Fruit fly (Drosophila melanogaster) whole organism, embryonic: ENCODE results near the gene CG2182.
A peak's percentile ranks its signal among the peaks of the same experiment; 100 is the strongest.

Experiments used
- C15 ChIP-seq: fragments of 200-800 bp; sonication (Bioruptor generic); IDR thresholded peaks from 3 replicates; pipeline ENCODE4 v1.3.6; 2022; ENCODE audit warnings: missing biosample characterization, missing genetic modification characterization
- CG10209 ChIP-seq: fragments of 200-800 bp; sonication (Bioruptor generic); optimal IDR thresholded peaks from 3 replicates; lab custom pipeline; 2017; ENCODE audit warnings: missing biosample characterization, mild to moderate bottlenecking, missing genetic modification characterization, missing genetic modification reagents
- CG10274 ChIP-seq: fragments of 200-800 bp; sonication (Bioruptor generic); optimal IDR thresholded peaks from 3 replicates; lab custom pipeline; 2017; ENCODE audit warnings: missing biosample characterization, mild to moderate bottlenecking, missing genetic modification characterization
- CG10654 ChIP-seq: fragments of 200-800 bp; sonication (Bioruptor generic); optimal IDR thresholded peaks from 2 replicates; lab custom pipeline; 2016; ENCODE audit warnings: missing biosample characterization, missing genetic modification characterization
- CG11085 ChIP-seq: fragments of 200-800 bp; sonication (Bioruptor generic); IDR thresholded peaks from 2 replicates; pipeline ENCODE4 v1.3.6; 2022; ENCODE audit warnings: missing biosample characterization, missing genetic modification characterization
- CG12071 ChIP-seq: fragments of 200-800 bp; sonication (Bioruptor generic); optimal IDR thresholded peaks from 3 replicates; lab custom pipeline; 2018; ENCODE audit warnings: missing biosample characterization, mild to moderate bottlenecking, missing genetic modification characterization
- CG12769 ChIP-seq: fragments of 200-800 bp; sonication (Bioruptor generic); optimal IDR thresholded peaks from 2 replicates; lab custom pipeline; 2019; ENCODE audit warnings: missing biosample characterization, mild to moderate bottlenecking, missing genetic modification characterization, moderate library complexity
- CG1529 ChIP-seq: fragments of 200-800 bp; sonication (Bioruptor generic); optimal IDR thresholded peaks from 3 replicates; lab custom pipeline; 2018; ENCODE audit warnings: missing biosample characterization, missing genetic modification characterization
- CG17802 ChIP-seq: fragments of 200-800 bp; sonication (Bioruptor generic); optimal IDR thresholded peaks from 2 replicates; lab custom pipeline; 2018; ENCODE audit warnings: missing biosample characterization, mild to moderate bottlenecking, missing genetic modification characterization, moderate library complexity
- CG31224 ChIP-seq: fragments of 200-800 bp; sonication (Bioruptor generic); IDR thresholded peaks from 2 replicates; pipeline ENCODE4 v1.3.6; 2022; ENCODE audit warnings: missing biosample characterization, missing genetic modification characterization
- CG31441 ChIP-seq: fragments of 200-800 bp; sonication (Bioruptor generic); IDR thresholded peaks from 2 replicates; pipeline ENCODE4 v1.3.6; 2022; ENCODE audit warnings: missing biosample characterization, missing genetic modification characterization
- CG32532 ChIP-seq: fragments of 200-800 bp; sonication (Bioruptor generic); IDR thresholded peaks from 2 replicates; pipeline ENCODE4 v1.3.6; 2022; ENCODE audit warnings: missing biosample characterization, missing genetic modification characterization
- CG3838 ChIP-seq: fragments of 200-800 bp; sonication (Bioruptor generic); optimal IDR thresholded peaks from 3 replicates; lab custom pipeline; 2016; ENCODE audit warnings: missing biosample characterization, missing genetic modification characterization
- CG6765 ChIP-seq: fragments of 200-800 bp; sonication (Bioruptor generic); optimal IDR thresholded peaks from 3 replicates; lab custom pipeline; 2017; ENCODE audit warnings: missing biosample characterization, mild to moderate bottlenecking, missing genetic modification characterization
- CG6791 ChIP-seq: fragments of 200-800 bp; sonication (Bioruptor generic); IDR thresholded peaks from 3 replicates; pipeline ENCODE4 v1.3.6; 2022; ENCODE audit warnings: missing biosample characterization, missing genetic modification characterization; ENCODE audit not compliant: partially characterized antibody
- CG6854 ChIP-seq: fragments of 200-800 bp; sonication (Bioruptor generic); optimal IDR thresholded peaks from 3 replicates; lab custom pipeline; 2017; ENCODE audit warnings: missing biosample characterization, mild to moderate bottlenecking, missing genetic modification characterization
- CG7556 ChIP-seq: fragments of 200-800 bp; sonication (Bioruptor generic); optimal IDR thresholded peaks from 2 replicates; lab custom pipeline; 2017; ENCODE audit warnings: missing biosample characterization, mild to moderate bottlenecking, missing genetic modification characterization
- CG7928 ChIP-seq: fragments of 200-800 bp; sonication (Bioruptor generic); optimal IDR thresholded peaks from 2 replicates; lab custom pipeline; 2017; ENCODE audit warnings: missing biosample characterization, mild to moderate bottlenecking, missing genetic modification characterization
- CG9215 ChIP-seq: fragments of 200-800 bp; sonication (Bioruptor generic); IDR thresholded peaks from 2 replicates; pipeline ENCODE4 v1.3.6; 2022; ENCODE audit warnings: missing biosample characterization, missing genetic modification characterization
- D ChIP-seq, 2 experiments: fragments of 200-800 bp in 1 of 2; fragments of >200 bp in 1 of 2; sonication (Bioruptor generic) in 1 of 2; optimal IDR thresholded peaks; 2 replicates in 1 of 2; 3 replicates in 1 of 2; lab custom pipeline; 2017; ENCODE audit warnings: mild to moderate bottlenecking in 1 of 2, missing biosample characterization in 1 of 2, missing genetic modification characterization in 1 of 2, missing genetic modification reagents in 1 of 2
- Dfd ChIP-seq, 2 experiments: fragments of >200 bp; optimal IDR thresholded peaks; 2 replicates each; lab custom pipeline; 2017; ENCODE audit warnings: missing biosample characterization in 2 of 2, missing genetic modification characterization in 2 of 2
- Dip3 ChIP-seq: fragments of 200-800 bp; sonication (Bioruptor generic); optimal IDR thresholded peaks from 3 replicates; lab custom pipeline; 2016; ENCODE audit warnings: missing biosample characterization, missing genetic modification characterization
- E2f1 ChIP-seq: fragments of 200-800 bp; sonication (Bioruptor generic); IDR thresholded peaks from 2 replicates; pipeline ENCODE4 v1.3.6; 2022; ENCODE audit warnings: missing biosample characterization, missing genetic modification characterization
- Ets97D ChIP-seq: fragments of 200-800 bp; sonication (Bioruptor generic); optimal IDR thresholded peaks from 3 replicates; lab custom pipeline; 2016; ENCODE audit warnings: missing biosample characterization, missing genetic modification characterization
- Hr51 ChIP-seq, 2 experiments: fragments of 200-800 bp; sonication (Bioruptor generic); optimal IDR thresholded peaks; 2 replicates in 1 of 2; 3 replicates in 1 of 2; lab custom pipeline; 2016 to 2018; ENCODE audit warnings: missing biosample characterization in 2 of 2, missing genetic modification characterization in 2 of 2, mild to moderate bottlenecking in 1 of 2, moderate library complexity in 1 of 2
- Med ChIP-seq: fragments of 200-800 bp; sonication (Bioruptor generic); peaks from one replicate; lab custom pipeline; 2016; ENCODE audit warnings: missing biosample characterization, missing genetic modification characterization, mild to moderate bottlenecking, inconsistent platforms, moderate library complexity
- Opbp ChIP-seq: fragments of 200-800 bp; sonication (Bioruptor generic); IDR thresholded peaks from 3 replicates; pipeline ENCODE4 v1.3.6; 2022; ENCODE audit warnings: missing biosample characterization, missing genetic modification characterization; ENCODE audit not compliant: partially characterized antibody
- TFAM ChIP-seq: fragments of 200-800 bp; sonication (Bioruptor generic); optimal IDR thresholded peaks from 2 replicates; lab custom pipeline; 2017; ENCODE audit warnings: missing biosample characterization, missing genetic modification characterization, inconsistent platforms
- crp ChIP-seq, 2 experiments: fragments of 200-800 bp; sonication (Bioruptor generic); optimal IDR thresholded peaks; 2 replicates in 1 of 2; 3 replicates in 1 of 2; lab custom pipeline; 2017; ENCODE audit warnings: missing biosample characterization in 2 of 2, missing genetic modification characterization in 2 of 2, mild to moderate bottlenecking in 1 of 2, moderate library complexity in 1 of 2
- dati ChIP-seq: fragments of 200-800 bp; sonication (Bioruptor generic); IDR thresholded peaks from 2 replicates; pipeline ENCODE4 v1.3.6; 2022; ENCODE audit warnings: missing biosample characterization, missing genetic modification characterization
- eve ChIP-seq, 2 experiments: fragments of >200 bp; optimal IDR thresholded peaks; 2 replicates each; lab custom pipeline; 2017; ENCODE audit warnings: missing biosample characterization in 2 of 2, missing genetic modification characterization in 2 of 2
- eyg ChIP-seq: fragments of 200-800 bp; sonication (Bioruptor generic); optimal IDR thresholded peaks from 3 replicates; lab custom pipeline; 2016; ENCODE audit warnings: missing biosample characterization, missing genetic modification characterization
- fd96Cb ChIP-seq: fragments of 200-800 bp; sonication (Bioruptor generic); optimal IDR thresholded peaks from 2 replicates; lab custom pipeline; 2018; ENCODE audit warnings: missing biosample characterization, mild to moderate bottlenecking, missing genetic modification characterization, moderate library complexity
- fru ChIP-seq: fragments of >200 bp; optimal IDR thresholded peaks from 2 replicates; lab custom pipeline; 2017
- ftz-f1 ChIP-seq: fragments of 200-800 bp; sonication (Bioruptor generic); optimal IDR thresholded peaks from 2 replicates; lab custom pipeline; 2016; ENCODE audit warnings: missing biosample characterization, missing genetic modification characterization
- gce ChIP-seq: fragments of 200-800 bp; sonication (Bioruptor generic); IDR thresholded peaks from 3 replicates; pipeline ENCODE4 v1.3.6; 2022; ENCODE audit warnings: missing biosample characterization, missing genetic modification characterization
- gsb ChIP-seq: fragments of 200-800 bp; sonication (Bioruptor generic); IDR thresholded peaks from 2 replicates; pipeline ENCODE4 v1.3.6; 2022; ENCODE audit warnings: missing biosample characterization, missing genetic modification characterization
- hb ChIP-seq: fragments of 200-800 bp; sonication (Bioruptor generic); IDR thresholded peaks from 3 replicates; pipeline ENCODE4 v1.3.6; 2022; ENCODE audit warnings: missing biosample characterization, missing genetic modification characterization; ENCODE audit not compliant: partially characterized antibody
- hth ChIP-seq: fragments of >200 bp; optimal IDR thresholded peaks from 2 replicates; lab custom pipeline; 2017; ENCODE audit warnings: inconsistent platforms
- ken ChIP-seq: fragments of 200-800 bp; sonication (Bioruptor generic); IDR thresholded peaks from 3 replicates; pipeline ENCODE4 v1.3.6; 2022; ENCODE audit warnings: missing biosample characterization, missing genetic modification characterization
- lov ChIP-seq, 2 experiments: fragments of 200-800 bp in 1 of 2; fragments of >200 bp in 1 of 2; sonication (Bioruptor generic) in 1 of 2; IDR thresholded peaks in 1 of 2; optimal IDR thresholded peaks in 1 of 2; 2 replicates in 1 of 2; 3 replicates in 1 of 2; pipeline versions ENCODE4 v1.3.6 to Lab custom; 2017 to 2022; ENCODE audit warnings: missing biosample characterization in 1 of 2, missing genetic modification characterization in 1 of 2
- pita ChIP-seq: fragments of 200-800 bp; sonication (Bioruptor generic); optimal IDR thresholded peaks from 2 replicates; lab custom pipeline; 2017; ENCODE audit warnings: missing biosample characterization, mild to moderate bottlenecking, missing genetic modification characterization
- rib ChIP-seq: fragments of 200-800 bp; sonication (Bioruptor generic); IDR thresholded peaks from 2 replicates; pipeline ENCODE4 v1.3.6; 2022; ENCODE audit warnings: missing biosample characterization, missing genetic modification characterization
- sens-2 ChIP-seq: fragments of 200-800 bp; sonication (Bioruptor generic); IDR thresholded peaks from 2 replicates; pipeline ENCODE4 v1.3.6; 2022; ENCODE audit warnings: missing biosample characterization, missing genetic modification characterization
- seq ChIP-seq: fragments of 200-800 bp; sonication (Bioruptor generic); IDR thresholded peaks from 2 replicates; pipeline ENCODE4 v1.3.6; 2022; ENCODE audit warnings: missing biosample characterization, missing genetic modification characterization
- slou ChIP-seq: fragments of 200-800 bp; sonication (Bioruptor generic); optimal IDR thresholded peaks from 3 replicates; lab custom pipeline; 2016; ENCODE audit warnings: missing biosample characterization, missing genetic modification characterization
- sr ChIP-seq: fragments of 200-800 bp; sonication (Bioruptor generic); IDR thresholded peaks from 3 replicates; pipeline ENCODE4 v1.3.6; 2022; ENCODE audit warnings: missing biosample characterization, missing genetic modification characterization
- trem ChIP-seq: fragments of 200-800 bp; optimal IDR thresholded peaks from 3 replicates; lab custom pipeline; 2019; ENCODE audit warnings: missing biosample characterization, mild to moderate bottlenecking, missing genetic modification characterization, moderate library complexity
- zf30C ChIP-seq: fragments of 200-800 bp; sonication (Bioruptor generic); optimal IDR thresholded peaks from 3 replicates; lab custom pipeline; 2018; ENCODE audit warnings: missing biosample characterization, mild to moderate bottlenecking, missing genetic modification characterization

The CG2182 gene

dm6 chr3R:5624115-5624878 is 35.4 kb downstream of the CG2182 start, which contains the start of the genes Dph4, Spec2 and RpL13A (continued):
- peak; percentile 94 for TF ChIP-seq CG10209 (GFP tag; lab: Kevin White, UChicago)
- peak; percentile 57 for TF ChIP-seq D (optimal IDR thresholded peaks at IDR 0.05; lab: Kevin White, UChicago)
- peak; percentile 89 for TF ChIP-seq D (GFP tag; optimal IDR thresholded peaks at IDR 0.05; lab: Kevin White, UChicago)
- no peak for TF ChIP-seq CG6791 (GFP tag; lab: Robert Waterston, UW)
- TF ChIP-seq fd96Cb (tag; lab: Kevin White, UChicago): peak; percentile 69
- no peak for TF ChIP-seq ken
- TF ChIP-seq TFAM (GFP tag; lab: Kevin White, UChicago): peak; percentile 83
- TF ChIP-seq rib (GFP tag; lab: Robert Waterston, UW): no peak
- TF ChIP-seq CG3838 (GFP tag; lab: Kevin White, UChicago): peak; percentile 87
- peak; percentile 88 for TF ChIP-seq eyg
- no peak for TF ChIP-seq CG32532
- peak; percentile 74 for TF ChIP-seq ftz-f1 (GFP tag; lab: Kevin White, UChicago)
- peak; percentile 94 for TF ChIP-seq trem (tag; lab: Kevin White, UChicago)
- no peak for TF ChIP-seq eve (GFP tag; optimal IDR thresholded peaks at IDR 0.05; lab: Kevin White, UChicago)
- peak; percentile 76 for TF ChIP-seq CG7928 (GFP tag; lab: Kevin White, UChicago)
- peak; percentile 85 for TF ChIP-seq CG17802 (tag; lab: Kevin White, UChicago)
- no peak for TF ChIP-seq CG11085 (GFP tag; lab: Robert Waterston, UW)
- TF ChIP-seq CG9215: no peak
- TF ChIP-seq CG6765 (GFP tag; lab: Kevin White, UChicago): peak; percentile 97
- TF ChIP-seq sens-2: no peak
- TF ChIP-seq CG31224 (GFP tag; lab: Robert Waterston, UW): no peak
- peak; percentile 83 for TF ChIP-seq CG12769 (tag; lab: Kevin White, UChicago)
- TF ChIP-seq fru: no peak
- no peak for TF ChIP-seq Opbp (GFP tag; lab: Robert Waterston, UW)
- peak; percentile 81 to 86 for TF ChIP-seq Hr51 (GFP tag; optimal IDR thresholded peaks at IDR 0.05; lab: Kevin White, UChicago)
- no peak for TF ChIP-seq dati (GFP tag; lab: Robert Waterston, UW)
- TF ChIP-seq Dip3: peak; percentile 89
- peak; percentile 88 for TF ChIP-seq CG1529
- no peak for TF ChIP-seq E2f1 (GFP tag; lab: Robert Waterston, UW)
- no peak for TF ChIP-seq seq (GFP tag; lab: Robert Waterston, UW)
- TF ChIP-seq CG7556 (GFP tag; lab: Kevin White, UChicago): peak; percentile 84
- peak; percentile 86 for TF ChIP-seq CG10654 (GFP tag; lab: Kevin White, UChicago)
- TF ChIP-seq Med (GFP tag; lab: Kevin White, UChicago): peak; percentile 99
- TF ChIP-seq hth (lab: Kevin White, UChicago): no peak
- no peak for TF ChIP-seq sr
- TF ChIP-seq zf30C (GFP tag; lab: Kevin White, UChicago): peak; percentile 59
- no peak for TF ChIP-seq Dfd (GFP tag; optimal IDR thresholded peaks at IDR 0.05; lab: Kevin White, UChicago)
- TF ChIP-seq CG31441: no peak
- TF ChIP-seq crp (GFP tag; optimal IDR thresholded peaks at IDR 0.05; lab: Kevin White, UChicago): peak in 1 of 2 experiments; percentile 67
- TF ChIP-seq CG6854 (GFP tag; lab: Kevin White, UChicago): peak; percentile 95
- TF ChIP-seq CG10274 (GFP tag; lab: Kevin White, UChicago): peak; percentile 87
- TF ChIP-seq C15: no peak
- peak; percentile 95 for TF ChIP-seq CG12071 (GFP tag; lab: Kevin White, UChicago)
- no peak for TF ChIP-seq gsb
- TF ChIP-seq lov (optimal IDR thresholded peaks at IDR 0.05; lab: Kevin White, UChicago): no peak
- TF ChIP-seq lov (GFP tag; IDR thresholded peaks at IDR 0.05; lab: Robert Waterston, UW): no peak
- peak; percentile 87 for TF ChIP-seq pita (GFP tag; lab: Kevin White, UChicago)
- peak; percentile 100 for TF ChIP-seq Ets97D (GFP tag; lab: Kevin White, UChicago)
- TF ChIP-seq hb (GFP tag; lab: Robert Waterston, UW): no peak
- TF ChIP-seq gce: no peak
- TF ChIP-seq slou (GFP tag; lab: Kevin White, UChicago): peak; percentile 88
